Worm (Caenorhabditis elegans) whole organism, late embryonic: ENCODE data around the gene K08F11.1.
"Not testable (repeated sequence)": the region's sequence is repeated elsewhere in the genome, so short reads cannot be mapped to it uniquely, and the experiment has no call there.

ENCODE experiments used
- ama-1 ChIP-seq: fragments of 150-350 bp; optimal IDR thresholded peaks from 2 replicates; lab custom pipeline; 2014
- ceh-6 ChIP-seq: fragments of 200-800 bp; sonication (Bioruptor generic); optimal IDR thresholded peaks from 2 replicates; lab custom pipeline; 2018; ENCODE audit warnings: mild to moderate bottlenecking, missing genetic modification characterization, missing compliant biosample characterization
- dve-1 ChIP-seq: sonication (generic microtip); optimal IDR thresholded peaks from 2 replicates; lab custom pipeline; 2017; ENCODE audit warnings: antibody characterized with exemption, mild to moderate bottlenecking, missing genetic modification characterization, missing compliant biosample characterization
- fkh-10 ChIP-seq: fragments of 150-350 bp; optimal IDR thresholded peaks from 2 replicates; lab custom pipeline; 2014; ENCODE audit warnings: missing biosample characterization, missing genetic modification reagents, missing genetic modification characterization
- nfya-1 ChIP-seq: sonication (generic microtip); optimal IDR thresholded peaks from 2 replicates; lab custom pipeline; 2017; ENCODE audit warnings: missing genetic modification characterization, mild to moderate bottlenecking, missing compliant biosample characterization, antibody characterized with exemption, moderate library complexity
- pha-4 ChIP-seq: fragments of 150-350 bp; optimal IDR thresholded peaks from 2 replicates; lab custom pipeline; 2018; ENCODE audit warnings: missing biosample characterization, missing genetic modification reagents, missing genetic modification characterization
- pqm-1 ChIP-seq: sonication (generic microtip); optimal IDR thresholded peaks from 2 replicates; lab custom pipeline; 2016; ENCODE audit warnings: missing genetic modification characterization, missing compliant biosample characterization
- rnt-1 ChIP-seq: sonication (generic microtip); optimal IDR thresholded peaks from 2 replicates; lab custom pipeline; 2016; ENCODE audit warnings: missing genetic modification characterization, missing compliant biosample characterization
- tbx-2 ChIP-seq: sonication (generic microtip); optimal IDR thresholded peaks from 2 replicates; lab custom pipeline; 2016; ENCODE audit warnings: missing genetic modification characterization, missing compliant biosample characterization
- unc-86 ChIP-seq: sonication (generic microtip); optimal IDR thresholded peaks from 2 replicates; lab custom pipeline; 2016; ENCODE audit warnings: missing genetic modification characterization, missing compliant biosample characterization

DNA sequence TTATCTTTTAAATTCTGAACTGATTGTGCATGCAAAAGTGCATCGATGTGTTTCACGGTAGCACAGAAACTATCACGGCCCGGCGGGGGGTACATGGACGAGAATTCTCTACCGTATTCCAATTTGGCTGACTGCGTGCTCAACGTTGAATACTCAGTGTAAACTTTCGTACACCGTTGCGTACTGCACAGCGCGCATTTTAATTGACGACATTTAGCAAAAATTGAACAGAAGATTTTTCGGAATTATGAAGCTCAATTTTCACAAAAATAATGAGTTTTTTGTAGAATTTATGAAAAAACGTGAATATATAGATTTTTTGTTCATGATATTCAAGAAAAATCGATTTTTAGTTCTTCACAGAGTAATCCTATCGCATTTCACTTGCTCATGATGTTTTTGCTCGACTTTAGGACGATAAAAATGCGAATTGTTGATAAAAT lies 837 bp downstream of the K08F11.1 start:
- not testable (repeated sequence) for TF ChIP-seq ceh-6 (GFP tag; lab: Kevin White, UChicago); ama-1; pha-4 (tag; lab: Kevin White, UChicago); fkh-10 (GFP tag; lab: Kevin White, UChicago); rnt-1 (tag; lab: Kevin White, UChicago); pqm-1 (tag; lab: Kevin White, UChicago); dve-1 (tag; lab: Kevin White, UChicago)
- TF ChIP-seq nfya-1 (tag; lab: Kevin White, UChicago) (peak; percentile 47), tbx-2 (tag; lab: Kevin White, UChicago) (peak; percentile 52), unc-86 (peak; percentile 27)
